Fruit fly (Drosophila melanogaster): Measurements from ENCODE around the gene Exo84.

Gene Exo84

DNA sequence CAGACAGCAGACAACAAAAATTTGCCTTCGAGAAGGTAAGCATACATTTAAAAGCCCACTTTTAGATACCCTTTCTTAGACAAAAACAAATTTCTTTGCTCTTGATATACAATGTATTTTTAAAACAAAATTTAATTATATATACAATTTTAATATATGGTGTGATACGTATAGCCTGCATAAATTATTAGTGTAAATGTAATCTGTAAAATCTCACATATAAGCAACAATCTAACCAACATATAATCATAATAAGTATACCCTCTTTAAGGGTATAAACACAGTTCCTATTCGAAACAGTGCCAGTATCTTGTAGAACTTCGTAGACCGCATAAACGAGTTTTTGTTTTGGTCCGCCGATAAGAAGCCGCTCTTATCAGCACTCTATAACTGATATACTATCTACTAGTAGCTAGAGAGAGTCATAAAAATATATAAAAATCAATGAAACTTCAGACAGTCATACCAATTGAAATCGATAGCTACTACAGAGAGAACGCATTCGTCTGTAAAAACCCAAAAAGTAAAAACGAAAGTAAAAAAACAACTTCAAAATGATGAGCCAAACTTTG lies 37.7 kb downstream of the Exo84 start, which contains the start of gene Kaz-m1 (continued):
- TF ChIP-seq bsh (GFP tag; optimal IDR thresholded peaks at IDR 0.05) = peak in 1 of 2 experiments; percentile 78
- no peak for TF ChIP-seq prd (optimal IDR thresholded peaks at IDR 0.05)
- peak; percentile 58; the same call in 2 of the 3 replicates for TF ChIP-seq prd (GFP tag; IDR thresholded peaks at IDR 0.05)
- TF ChIP-seq CG2120 (GFP tag; optimal IDR thresholded peaks at IDR 0.05) = peak; percentile 38
- TF ChIP-seq CG13296 (GFP tag; optimal IDR thresholded peaks at IDR 0.05) = peak; percentile 12
- no peak for TF ChIP-seq knrl (GFP tag; IDR thresholded peaks at IDR 0.05; ENCODE audit: partially characterized antibody)
- peak; percentile 29 for TF ChIP-seq bcd (GFP tag; optimal IDR thresholded peaks at IDR 0.05)
- TF ChIP-seq Nf-YC (tag; optimal IDR thresholded peaks at IDR 0.05) = peak; percentile 32
- TF ChIP-seq Poxn (GFP tag; IDR thresholded peaks at IDR 0.05) = no peak
- TF ChIP-seq nmo (GFP tag; optimal IDR thresholded peaks at IDR 0.05) = peak; percentile 75
- peak; percentile 41 for TF ChIP-seq exex (tag; optimal IDR thresholded peaks at IDR 0.05)
- peak; percentile 17 for TF ChIP-seq CG18619 (GFP tag; optimal IDR thresholded peaks at IDR 0.05)
- no peak for TF ChIP-seq dm (GFP tag; optimal IDR thresholded peaks at IDR 0.05)
- peak in 1 of 2 experiments; percentile 2 for TF ChIP-seq insv (GFP tag; optimal IDR thresholded peaks at IDR 0.05)
- peak; percentile 53 for TF ChIP-seq trem (tag; optimal IDR thresholded peaks at IDR 0.05)
- no peak for TF ChIP-seq CG8944 (GFP tag; optimal IDR thresholded peaks at IDR 0.05)
- peak; percentile 70 for TF ChIP-seq CG14710 (tag; optimal IDR thresholded peaks at IDR 0.05)
- TF ChIP-seq CG11504 (tag; optimal IDR thresholded peaks at IDR 0.05) = peak; percentile 72
- no peak for TF ChIP-seq Vsx1 (GFP tag; optimal IDR thresholded peaks at IDR 0.05)
- peak; percentile 46 for TF ChIP-seq CG17385 (GFP tag; optimal IDR thresholded peaks at IDR 0.05)
- TF ChIP-seq Bgb (GFP tag; IDR thresholded peaks at IDR 0.05; ENCODE audit: partially characterized antibody) = no peak
- TF ChIP-seq Antp (GFP tag; optimal IDR thresholded peaks at IDR 0.05) = no peak
- peak; percentile 40 for TF ChIP-seq CG15601 (tag; optimal IDR thresholded peaks at IDR 0.05)
- peak; percentile 73 for TF ChIP-seq Xrp1 (GFP tag; IDR thresholded peaks at IDR 0.05)
- peak; percentile 44 for TF ChIP-seq CG12104 (GFP tag; optimal IDR thresholded peaks at IDR 0.05)
- TF ChIP-seq CG12659 (GFP tag; optimal IDR thresholded peaks at IDR 0.05) = peak; percentile 22
- TF ChIP-seq B-H1 (GFP tag; IDR thresholded peaks at IDR 0.05) = peak; percentile 17; the same call in 1 of the 3 replicates
- peak; percentile 31 for TF ChIP-seq CG3281 (GFP tag; optimal IDR thresholded peaks at IDR 0.05)
- no peak for TF ChIP-seq abd-A (tag; optimal IDR thresholded peaks at IDR 0.05)
- TF ChIP-seq Ptx1 (GFP tag; IDR thresholded peaks at IDR 0.05) = peak; percentile 48
- TF ChIP-seq odd (GFP tag; optimal IDR thresholded peaks at IDR 0.05) = peak; percentile 7
- peak; percentile 59 for TF ChIP-seq Fer3 (tag; optimal IDR thresholded peaks at IDR 0.05)
- peak; percentile 32; the same call in 1 of the 2 replicates for TF ChIP-seq al (GFP tag; IDR thresholded peaks at IDR 0.05)
- TF ChIP-seq org-1 (GFP tag; optimal IDR thresholded peaks at IDR 0.05) = peak; percentile 11
- peak; percentile 72 for TF ChIP-seq CG33557 (GFP tag; optimal IDR thresholded peaks at IDR 0.05)
- TF ChIP-seq ranshi (GFP tag; IDR thresholded peaks at IDR 0.05) = 0 out of 2 replicates have a peak, but pooled peaks have one; percentile 8
- TF ChIP-seq CG10267 (tag; optimal IDR thresholded peaks at IDR 0.05) = peak; percentile 66
- TF ChIP-seq CG11247 (GFP tag; IDR thresholded peaks at IDR 0.05) = no peak
- TF ChIP-seq HLH4C (GFP tag; IDR thresholded peaks at IDR 0.05; ENCODE audit: partially characterized antibody) = no peak
- peak; percentile 51 for TF ChIP-seq CG15696 (tag; optimal IDR thresholded peaks at IDR 0.05)
- TF ChIP-seq Fer1 (GFP tag; optimal IDR thresholded peaks at IDR 0.05) = peak; percentile 29
- no peak for TF ChIP-seq CG14050 (GFP tag; IDR thresholded peaks at IDR 0.05)
- peak; percentile 58 for TF ChIP-seq gcm (GFP tag; optimal IDR thresholded peaks at IDR 0.05)
- peak; percentile 21 for TF ChIP-seq CG13894 (tag; optimal IDR thresholded peaks at IDR 0.05)
- TF ChIP-seq CG4360 (GFP tag; IDR thresholded peaks at IDR 0.05) = no peak
- TF ChIP-seq az2 (GFP tag; optimal IDR thresholded peaks at IDR 0.05) = peak; percentile 19
- peak; percentile 99 for TF ChIP-seq D19A (tag; optimal IDR thresholded peaks at IDR 0.05)
- no peak for TF ChIP-seq zfh2 (GFP tag; optimal IDR thresholded peaks at IDR 0.05)
- TF ChIP-seq cg (GFP tag; optimal IDR thresholded peaks at IDR 0.05) = no peak

All from whole organism, embryonic.